Fruit fly (Drosophila melanogaster): Measurements from ENCODE around the gene phu.

Gene phu

DNA sequence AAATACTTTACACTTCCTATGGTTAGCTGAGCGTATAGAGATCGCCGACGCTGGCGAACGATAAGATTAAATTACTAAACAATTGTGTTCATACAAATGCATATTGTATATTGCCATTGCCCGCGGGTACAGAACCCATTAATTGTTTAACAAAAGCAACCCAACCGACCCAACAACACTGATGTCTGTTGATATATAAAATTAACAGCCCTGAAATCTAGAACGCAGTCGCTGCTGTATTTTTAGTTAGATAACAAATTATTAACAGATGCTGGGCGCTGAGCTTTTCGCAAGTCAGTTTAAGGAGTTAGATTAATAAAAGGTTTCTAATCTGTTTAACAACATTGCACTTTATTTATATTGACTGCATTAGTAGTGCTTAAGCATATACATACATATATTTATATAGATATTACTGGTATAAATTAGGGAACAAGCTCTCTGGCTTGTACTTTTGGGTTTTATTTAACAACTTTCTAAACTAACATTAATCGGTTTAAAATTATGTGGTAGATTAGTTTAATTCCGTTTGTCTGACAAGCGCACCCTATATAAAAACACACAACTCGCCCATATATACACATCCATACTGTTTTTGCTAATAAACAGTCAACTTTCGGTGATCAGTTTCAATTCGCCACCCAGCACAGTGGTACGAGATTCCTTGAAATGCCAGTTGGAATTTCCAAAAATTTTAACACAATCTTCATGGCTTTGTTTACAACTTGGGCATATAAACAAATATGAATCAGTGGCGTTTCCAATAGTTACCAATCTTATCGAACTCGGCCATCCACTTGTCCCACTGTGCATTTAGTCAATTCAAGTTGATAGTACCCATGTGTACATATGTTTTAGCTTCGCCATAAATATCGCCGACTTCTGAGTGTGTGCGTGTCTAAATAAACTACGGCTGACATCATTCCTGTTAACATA lies 33.6 kb downstream of the phu start (continued):
- TF ChIP-seq CG8478 (optimal IDR thresholded peaks at IDR 0.05) (no peak), B-H2 (GFP tag; optimal IDR thresholded peaks at IDR 0.05) (peak; percentile 53), wdn (GFP tag; IDR thresholded peaks at IDR 0.05) (peak; percentile 91), cad (GFP tag; optimal IDR thresholded peaks at IDR 0.05) (no peak), dati (GFP tag; IDR thresholded peaks at IDR 0.05) (peak; percentile 68), CG30020 (tag; optimal IDR thresholded peaks at IDR 0.05) (no peak), en (GFP tag; optimal IDR thresholded peaks at IDR 0.05) (peak; percentile 70), Med (GFP tag) (peak; percentile 100), sqz (GFP tag; optimal IDR thresholded peaks at IDR 0.05) (no peak), Dip3 (GFP tag; optimal IDR thresholded peaks at IDR 0.05) (peak; percentile 86), lmd (GFP tag; IDR thresholded peaks at IDR 0.05) (peak; percentile 93), CG4820 (GFP tag; optimal IDR thresholded peaks at IDR 0.05) (peak; percentile 81), CG2199 (GFP tag; IDR thresholded peaks at IDR 0.05) (peak; percentile 90), pzg (GFP tag; optimal IDR thresholded peaks at IDR 0.05) (peak; percentile 23), Abd-B (GFP tag; optimal IDR thresholded peaks at IDR 0.05) (peak; percentile 83), Chrac-16 (GFP tag; optimal IDR thresholded peaks at IDR 0.05) (peak; percentile 72), luna (GFP tag; optimal IDR thresholded peaks at IDR 0.05) (peak; percentile 93), fru (optimal IDR thresholded peaks at IDR 0.05) (no peak), Mrtf (GFP tag; IDR thresholded peaks at IDR 0.05) (peak; percentile 88), Sry-δ (GFP tag; optimal IDR thresholded peaks at IDR 0.05) (peak; percentile 58), Meics (GFP tag; optimal IDR thresholded peaks at IDR 0.05) (peak; percentile 95), hkb (optimal IDR thresholded peaks at IDR 0.05) (no peak), hkb (GFP tag; IDR thresholded peaks at IDR 0.05) (peak; percentile 93), CG12942 (GFP tag; optimal IDR thresholded peaks at IDR 0.05) (peak; percentile 73), gce (GFP tag; IDR thresholded peaks at IDR 0.05) (peak; percentile 82; the same call in 2 of the 3 replicates), CG10147 (GFP tag; optimal IDR thresholded peaks at IDR 0.05) (peak; percentile 84), sd (tag; optimal IDR thresholded peaks at IDR 0.05) (peak; percentile 85), Tbp (GFP tag; optimal IDR thresholded peaks at IDR 0.05) (no peak), CrebB (tag; optimal IDR thresholded peaks at IDR 0.05) (peak; percentile 75), CoRest (tag; optimal IDR thresholded peaks at IDR 0.05) (no peak), lov (optimal IDR thresholded peaks at IDR 0.05) (no peak), lov (GFP tag; IDR thresholded peaks at IDR 0.05) (peak; percentile 43; the same call in 1 of the 3 replicates), CG18262 (tag; optimal IDR thresholded peaks at IDR 0.05) (peak; percentile 78), ap (GFP tag; IDR thresholded peaks at IDR 0.05) (peak; percentile 70), MBD-R2 (GFP tag; IDR thresholded peaks at IDR 0.05) (peak; percentile 88), Asciz (GFP tag; optimal IDR thresholded peaks at IDR 0.05) (peak; percentile 83), CG7556 (GFP tag; optimal IDR thresholded peaks at IDR 0.05) (peak; percentile 80), Awh (GFP tag; IDR thresholded peaks at IDR 0.05) (peak; percentile 71), Xbp1 (GFP tag; optimal IDR thresholded peaks at IDR 0.05) (peak; percentile 78), al (GFP tag; IDR thresholded peaks at IDR 0.05) (peak; percentile 92), kay (GFP tag; optimal IDR thresholded peaks at IDR 0.05) (peak; percentile 86), lab (GFP tag; optimal IDR thresholded peaks at IDR 0.05) (peak; percentile 98), CG1603 (tag; optimal IDR thresholded peaks at IDR 0.05) (no peak), CG11247 (GFP tag; IDR thresholded peaks at IDR 0.05) (peak; percentile 93), jumu (GFP tag; optimal IDR thresholded peaks at IDR 0.05) (peak; percentile 90), CG4282 (GFP tag; optimal IDR thresholded peaks at IDR 0.05) (peak; percentile 88), C15 (GFP tag; IDR thresholded peaks at IDR 0.05) (peak; percentile 84; the same call in 2 of the 3 replicates), CG16779 (GFP tag; IDR thresholded peaks at IDR 0.05) (peak; percentile 95), prd (optimal IDR thresholded peaks at IDR 0.05) (no peak), prd (GFP tag; IDR thresholded peaks at IDR 0.05) (peak; percentile 92), dm (GFP tag; optimal IDR thresholded peaks at IDR 0.05) (peak; percentile 54)
